Worm (Caenorhabditis elegans) whole organism, L2 larva: Measurements from ENCODE around the gene F47B10.9.

ENCODE experiments used
- aly-2 ChIP-seq: fragments of 150-350 bp; optimal IDR thresholded peaks from 2 replicates; lab custom pipeline; 2014; ENCODE audit warnings: missing biosample characterization, missing genetic modification characterization
- dmd-4 ChIP-seq: sonication (generic microtip); optimal IDR thresholded peaks from 2 replicates; lab custom pipeline; 2017; ENCODE audit warnings: missing biosample characterization, missing genetic modification characterization
- gmeb-1 ChIP-seq: fragments of 150-350 bp; optimal IDR thresholded peaks from 2 replicates; lab custom pipeline; 2014; ENCODE audit warnings: missing biosample characterization, missing genetic modification characterization
- lin-13 ChIP-seq: fragments of 150-350 bp; optimal IDR thresholded peaks from 2 replicates; lab custom pipeline; 2014; ENCODE audit warnings: missing biosample characterization, missing genetic modification reagents, missing genetic modification characterization
- lin-39 ChIP-seq: fragments of 150-350 bp; optimal IDR thresholded peaks from 2 replicates; lab custom pipeline; 2014; ENCODE audit warnings: missing biosample characterization, missing genetic modification reagents, missing genetic modification characterization
- mab-5 ChIP-seq: fragments of 150-350 bp; optimal IDR thresholded peaks from 2 replicates; lab custom pipeline; 2014; ENCODE audit warnings: missing biosample characterization, missing genetic modification characterization
- nhr-237 ChIP-seq: fragments of 150-350 bp; optimal IDR thresholded peaks from 2 replicates; lab custom pipeline; 2014; ENCODE audit warnings: missing biosample characterization, missing genetic modification characterization
- nhr-77 ChIP-seq: fragments of 150-350 bp; optimal IDR thresholded peaks from 2 replicates; lab custom pipeline; 2014; ENCODE audit warnings: missing biosample characterization, missing genetic modification characterization
- skn-1 ChIP-seq: sonication (generic microtip); optimal IDR thresholded peaks from 2 replicates; lab custom pipeline; 2017; ENCODE audit warnings: missing biosample characterization, missing genetic modification characterization
- sma-9 ChIP-seq, 2 experiments: fragments of 150-350 bp in 1 of 2; sonication (generic microtip) in 1 of 2; optimal IDR thresholded peaks; 2 replicates each; lab custom pipeline; 2014 to 2016; ENCODE audit warnings: missing genetic modification characterization in 2 of 2, mild to moderate bottlenecking in 1 of 2, missing biosample characterization in 1 of 2, missing compliant biosample characterization in 1 of 2, missing genetic modification reagents in 1 of 2, moderate library complexity in 1 of 2
- snpc-4 ChIP-seq: fragments of 150-350 bp; optimal IDR thresholded peaks from 2 replicates; lab custom pipeline; 2014; ENCODE audit warnings: missing biosample characterization, missing genetic modification characterization
- ztf-11 ChIP-seq: sonication (generic microtip); optimal IDR thresholded peaks from 2 replicates; lab custom pipeline; 2017; ENCODE audit warnings: missing biosample characterization, missing genetic modification characterization

- TF ChIP-seq snpc-4 (tag; lab: Kevin White, UChicago): no peak
- no peak for TF ChIP-seq gmeb-1
- no peak for TF ChIP-seq nhr-237 (tag; lab: Kevin White, UChicago)
- no peak for TF ChIP-seq skn-1 (tag; lab: Kevin White, UChicago)
- no peak for TF ChIP-seq lin-39 (tag; lab: Kevin White, UChicago)
- no peak for TF ChIP-seq sma-9 (GFP tag; optimal IDR thresholded peaks at IDR 0.05; lab: Kevin White, UChicago)
- no peak for TF ChIP-seq sma-9 (tag; optimal IDR thresholded peaks at IDR 0.05; lab: Kevin White, UChicago)
- TF ChIP-seq nhr-77 (tag; lab: Kevin White, UChicago): no peak
- no peak for TF ChIP-seq ztf-11
- no peak for TF ChIP-seq mab-5 (tag; lab: Kevin White, UChicago)
- no peak for TF ChIP-seq dmd-4 (tag; lab: Kevin White, UChicago)
- no peak for TF ChIP-seq lin-13 (GFP tag; lab: Kevin White, UChicago)
- TF ChIP-seq aly-2 (tag; lab: Kevin White, UChicago): no peak
Observed at ce11 chrX:10864322-10864721, 49.6 kb downstream of the F47B10.9 start, which contains the start of gene pgp-8.
